Worm (Caenorhabditis elegans): ENCODE measurements around the gene ZK856.16.

DNA sequence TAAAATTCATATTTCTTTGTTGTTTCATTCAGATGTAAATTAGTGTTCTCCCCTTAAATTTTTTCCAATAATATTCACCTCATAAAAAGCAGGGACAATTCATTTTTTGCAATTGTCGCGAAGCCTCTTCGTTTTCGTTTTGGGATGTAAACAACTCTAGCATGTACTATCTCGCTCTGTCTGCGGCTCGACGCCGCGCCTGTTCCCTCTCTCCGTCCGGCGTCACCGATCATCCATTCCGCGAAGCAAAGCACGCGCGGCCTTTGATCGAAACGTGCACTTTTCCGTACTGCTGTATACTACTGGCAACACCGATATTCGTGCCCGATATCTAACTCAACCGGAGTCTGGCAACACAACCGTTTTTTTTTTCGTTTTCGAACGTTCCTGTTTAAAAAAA, 41.6 kb upstream of the ZK856.16 start:
- TF ChIP-seq egl-27 (tag; optimal IDR thresholded peaks at IDR 0.05) (no peak), dmd-4 (tag; optimal IDR thresholded peaks at IDR 0.05) (no peak), elt-3 (tag; optimal IDR thresholded peaks at IDR 0.05) (no peak), ama-1 (optimal IDR thresholded peaks at IDR 0.05) (no peak), nhr-11 (tag; optimal IDR thresholded peaks at IDR 0.05) (no peak), ztf-11 (tag; optimal IDR thresholded peaks at IDR 0.05) (no peak), blmp-1 (tag; optimal IDR thresholded peaks at IDR 0.05; ENCODE audit: insufficient read depth) (no peak), unc-62 (GFP tag; optimal IDR thresholded peaks at IDR 0.05) (no peak), sma-9 (GFP tag; optimal IDR thresholded peaks at IDR 0.05) (peak; percentile 0), sma-9 (tag; optimal IDR thresholded peaks at IDR 0.05) (no peak), lin-39 (tag; optimal IDR thresholded peaks at IDR 0.05) (no peak), lin-13 (GFP tag; optimal IDR thresholded peaks at IDR 0.05) (no peak), ZK546.5 (tag; optimal IDR thresholded peaks at IDR 0.05) (no peak), snpc-4 (tag; optimal IDR thresholded peaks at IDR 0.05) (no peak)

Measured in whole organism, L2 larva.